Fruit fly (Drosophila melanogaster) whole organism, embryonic: ENCODE data around the gene CG5592.

Source experiments
- Atf6 ChIP-seq: fragments of 200-800 bp; sonication (Bioruptor generic); IDR thresholded peaks from 2 replicates; pipeline ENCODE4 v1.3.6; 2022; ENCODE audit warnings: missing biosample characterization, missing genetic modification characterization
- BEAF-32 ChIP-seq: fragments of 200-800 bp; sonication (Bioruptor generic); optimal IDR thresholded peaks from 3 replicates; lab custom pipeline; 2017; ENCODE audit warnings: missing biosample characterization, missing genetic modification characterization, mild to moderate bottlenecking, moderate library complexity, missing genetic modification reagents
- CG11247 ChIP-seq: fragments of 200-800 bp; sonication (Bioruptor generic); IDR thresholded peaks from 2 replicates; pipeline ENCODE4 v1.3.6; 2022; ENCODE audit warnings: missing biosample characterization, missing genetic modification characterization
- CG11696 ChIP-seq: fragments of 200-800 bp; sonication (Bioruptor generic); IDR thresholded peaks from 2 replicates; pipeline ENCODE4 v1.3.6; 2022; ENCODE audit warnings: missing biosample characterization, missing genetic modification characterization
- CG14710 ChIP-seq: fragments of 200-800 bp; sonication (Bioruptor generic); optimal IDR thresholded peaks from 3 replicates; lab custom pipeline; 2019; ENCODE audit warnings: missing biosample characterization, mild to moderate bottlenecking, missing genetic modification characterization, moderate library complexity
- CG15479 ChIP-seq: fragments of 200-800 bp; sonication (Bioruptor generic); optimal IDR thresholded peaks from 3 replicates; lab custom pipeline; 2019; ENCODE audit warnings: missing biosample characterization, mild to moderate bottlenecking, missing genetic modification characterization, moderate library complexity
- CG17568 ChIP-seq: fragments of 200-800 bp; sonication (Bioruptor generic); optimal IDR thresholded peaks from 2 replicates; lab custom pipeline; 2018; ENCODE audit warnings: missing biosample characterization, mild to moderate bottlenecking, missing genetic modification characterization, moderate library complexity
- CG18262 ChIP-seq: fragments of 200-800 bp; optimal IDR thresholded peaks from 3 replicates; lab custom pipeline; 2019; ENCODE audit warnings: missing biosample characterization, mild to moderate bottlenecking, missing genetic modification characterization, moderate library complexity
- CG18764 ChIP-seq: fragments of 200-800 bp; sonication (Bioruptor generic); optimal IDR thresholded peaks from 3 replicates; lab custom pipeline; 2016; ENCODE audit warnings: missing biosample characterization, missing genetic modification characterization
- CG2712 ChIP-seq: fragments of 200-800 bp; optimal IDR thresholded peaks from 3 replicates; lab custom pipeline; 2019; ENCODE audit warnings: missing biosample characterization, mild to moderate bottlenecking, missing genetic modification characterization, moderate library complexity
- CG33557 ChIP-seq: fragments of 200-800 bp; sonication (Bioruptor generic); optimal IDR thresholded peaks from 2 replicates; lab custom pipeline; 2019; ENCODE audit warnings: missing biosample characterization, mild to moderate bottlenecking, missing genetic modification characterization, moderate library complexity
- CG3407 ChIP-seq: fragments of 200-800 bp; sonication (Bioruptor generic); optimal IDR thresholded peaks from 2 replicates; lab custom pipeline; 2018; ENCODE audit warnings: missing biosample characterization, mild to moderate bottlenecking, missing genetic modification characterization
- CG4730 ChIP-seq: fragments of 200-800 bp; sonication (Bioruptor generic); IDR thresholded peaks from 2 replicates; pipeline ENCODE4 v1.3.6; 2022; ENCODE audit warnings: missing biosample characterization, missing genetic modification characterization
- CG5953 ChIP-seq: fragments of 200-800 bp; sonication (Bioruptor generic); IDR thresholded peaks from 2 replicates; pipeline ENCODE4 v1.3.6; 2022; ENCODE audit warnings: missing biosample characterization, missing genetic modification characterization
- CG6854 ChIP-seq: fragments of 200-800 bp; sonication (Bioruptor generic); optimal IDR thresholded peaks from 3 replicates; lab custom pipeline; 2017; ENCODE audit warnings: missing biosample characterization, mild to moderate bottlenecking, missing genetic modification characterization
- CG7745 ChIP-seq: fragments of 200-800 bp; sonication (Bioruptor generic); optimal IDR thresholded peaks from 2 replicates; lab custom pipeline; 2018; ENCODE audit warnings: missing biosample characterization, mild to moderate bottlenecking, missing genetic modification characterization, moderate library complexity
- CG8359 ChIP-seq: fragments of 200-800 bp; sonication (Bioruptor generic); optimal IDR thresholded peaks from 2 replicates; lab custom pipeline; 2017; ENCODE audit warnings: missing biosample characterization, mild to moderate bottlenecking, missing genetic modification characterization, borderline replicate concordance
- CG8924 ChIP-seq: fragments of 200-800 bp; optimal IDR thresholded peaks from 3 replicates; lab custom pipeline; 2019; ENCODE audit warnings: missing biosample characterization, mild to moderate bottlenecking, missing genetic modification characterization, moderate library complexity
- CHES-1-like ChIP-seq: fragments of 200-800 bp; sonication (Bioruptor generic); optimal IDR thresholded peaks from 2 replicates; lab custom pipeline; 2016; ENCODE audit warnings: missing biosample characterization, missing genetic modification characterization
- Dbx ChIP-seq: fragments of 200-800 bp; sonication (Bioruptor generic); IDR thresholded peaks from 3 replicates; pipeline ENCODE4 v1.3.6; 2022; ENCODE audit warnings: missing biosample characterization, missing genetic modification characterization
- GATAe ChIP-seq: fragments of 200-800 bp; sonication (Bioruptor generic); conservative IDR thresholded peaks from 2 replicates; pipeline ENCODE4 v1.3.6; 2022; ENCODE audit warnings: missing biosample characterization, missing genetic modification characterization
- Hr78 ChIP-seq, 2 experiments: fragments of 200-800 bp in 1 of 2; fragments of >200 bp in 1 of 2; sonication (Bioruptor generic) in 1 of 2; optimal IDR thresholded peaks; 2 replicates each; lab custom pipeline; 2017 to 2019; ENCODE audit warnings: missing biosample characterization in 2 of 2, missing genetic modification characterization in 2 of 2, mild to moderate bottlenecking in 1 of 2, moderate library complexity in 1 of 2
- Nf-YC ChIP-seq: fragments of 200-800 bp; optimal IDR thresholded peaks from 3 replicates; lab custom pipeline; 2019; ENCODE audit warnings: missing biosample characterization, mild to moderate bottlenecking, missing genetic modification characterization, moderate library complexity
- Sox102F ChIP-seq: fragments of 200-800 bp; sonication (Bioruptor generic); optimal IDR thresholded peaks from 2 replicates; lab custom pipeline; 2018; ENCODE audit warnings: missing biosample characterization, mild to moderate bottlenecking, missing genetic modification characterization, moderate library complexity
- Ssrp ChIP-seq: fragments of 200-800 bp; sonication (Bioruptor generic); optimal IDR thresholded peaks from 2 replicates; lab custom pipeline; 2018; ENCODE audit warnings: missing biosample characterization, mild to moderate bottlenecking, missing genetic modification characterization, moderate library complexity
- abd-A ChIP-seq: fragments of 200-800 bp; sonication (Bioruptor generic); optimal IDR thresholded peaks from 3 replicates; lab custom pipeline; 2019; ENCODE audit warnings: missing biosample characterization, mild to moderate bottlenecking, missing genetic modification characterization, moderate library complexity
- ci ChIP-seq: fragments of 200-800 bp; sonication (Bioruptor generic); IDR thresholded peaks from 3 replicates; pipeline ENCODE4 v1.3.6; 2022; ENCODE audit warnings: missing biosample characterization, missing genetic modification characterization
- dati ChIP-seq: fragments of 200-800 bp; sonication (Bioruptor generic); IDR thresholded peaks from 2 replicates; pipeline ENCODE4 v1.3.6; 2022; ENCODE audit warnings: missing biosample characterization, missing genetic modification characterization
- her ChIP-seq: fragments of 200-800 bp; sonication (Bioruptor generic); optimal IDR thresholded peaks from 2 replicates; lab custom pipeline; 2016; ENCODE audit warnings: missing biosample characterization, missing genetic modification characterization
- nerfin-1 ChIP-seq: fragments of 200-800 bp; sonication (Bioruptor generic); optimal IDR thresholded peaks from 3 replicates; lab custom pipeline; 2019; ENCODE audit warnings: missing biosample characterization, mild to moderate bottlenecking, missing genetic modification characterization, moderate library complexity
- run ChIP-seq: fragments of 200-800 bp; sonication (Bioruptor generic); optimal IDR thresholded peaks from 3 replicates; lab custom pipeline; 2018; ENCODE audit warnings: missing biosample characterization, mild to moderate bottlenecking, missing genetic modification characterization
- salm ChIP-seq: fragments of 200-800 bp; sonication (Bioruptor generic); optimal IDR thresholded peaks from 2 replicates; lab custom pipeline; 2018; ENCODE audit warnings: missing biosample characterization, mild to moderate bottlenecking, missing genetic modification characterization
- sd ChIP-seq: fragments of 200-800 bp; sonication (Bioruptor generic); optimal IDR thresholded peaks from 3 replicates; lab custom pipeline; 2018; ENCODE audit warnings: missing biosample characterization, mild to moderate bottlenecking, missing genetic modification characterization, moderate library complexity
- sens ChIP-seq: fragments of 200-800 bp; sonication (Bioruptor generic); peaks from one replicate; lab custom pipeline; 2016; ENCODE audit warnings: missing biosample characterization, missing genetic modification characterization
- sima ChIP-seq: fragments of 200-800 bp; sonication (Bioruptor generic); optimal IDR thresholded peaks from 2 replicates; lab custom pipeline; 2016; ENCODE audit warnings: missing biosample characterization, missing genetic modification characterization
- sqz ChIP-seq: fragments of 200-800 bp; sonication (Bioruptor generic); optimal IDR thresholded peaks from 3 replicates; lab custom pipeline; 2018; ENCODE audit warnings: missing biosample characterization, mild to moderate bottlenecking, missing genetic modification characterization
- toy ChIP-seq: fragments of 200-800 bp; sonication (Bioruptor generic); IDR thresholded peaks from 2 replicates; pipeline ENCODE4 v1.3.6; 2022; ENCODE audit warnings: missing biosample characterization, missing genetic modification characterization
- wek ChIP-seq: fragments of 200-800 bp; sonication (Bioruptor generic); optimal IDR thresholded peaks from 3 replicates; lab custom pipeline; 2018; ENCODE audit warnings: missing biosample characterization, mild to moderate bottlenecking, missing genetic modification characterization, moderate library complexity
- zfh1 ChIP-seq: fragments of 200-800 bp; sonication (Bioruptor generic); IDR thresholded peaks from 3 replicates; pipeline ENCODE4 v1.3.6; 2022; ENCODE audit warnings: missing biosample characterization, missing genetic modification characterization

The CG5592 gene

dm6 chr3L:5947110-5947731 is 49.8 kb downstream of the CG5592 start (continued):
- peak; percentile 12 for TF ChIP-seq CG14710 (tag; lab: Kevin White, UChicago)
- no peak for TF ChIP-seq CG17568 (GFP tag; lab: Kevin White, UChicago)
- no peak for TF ChIP-seq toy (GFP tag; lab: Robert Waterston, UW)
- TF ChIP-seq CG4730 (GFP tag; lab: Robert Waterston, UW): no peak
- TF ChIP-seq CHES-1-like (GFP tag; lab: Kevin White, UChicago): no peak
- no peak for TF ChIP-seq CG2712
- TF ChIP-seq CG11696: no peak
- peak; percentile 76 for TF ChIP-seq CG7745
- peak; percentile 3 for TF ChIP-seq sqz (GFP tag; lab: Kevin White, UChicago)
- TF ChIP-seq Dbx (GFP tag; lab: Robert Waterston, UW): no peak
- TF ChIP-seq salm (tag; lab: Kevin White, UChicago): peak; percentile 81
- TF ChIP-seq wek (GFP tag; lab: Kevin White, UChicago): peak; percentile 10
- TF ChIP-seq CG8359 (GFP tag; lab: Kevin White, UChicago): peak; percentile 9
- TF ChIP-seq CG15479 (GFP tag; lab: Kevin White, UChicago): peak; percentile 14
- TF ChIP-seq CG6854 (GFP tag; lab: Kevin White, UChicago): no peak
- peak; percentile 9 for TF ChIP-seq CG18262
- TF ChIP-seq her (GFP tag; lab: Kevin White, UChicago): no peak
- no peak for TF ChIP-seq CG18764 (GFP tag; lab: Kevin White, UChicago)
- TF ChIP-seq CG3407 (GFP tag; lab: Kevin White, UChicago): peak; percentile 21
- peak; percentile 64 for TF ChIP-seq sens (GFP tag; lab: Kevin White, UChicago)
- no peak for TF ChIP-seq run (tag; lab: Kevin White, UChicago)
- peak; percentile 57 for TF ChIP-seq sd (tag; lab: Kevin White, UChicago)
- peak; percentile 46; the same call in 1 of the 3 replicates for TF ChIP-seq ci
- peak; percentile 49 for TF ChIP-seq CG33557 (GFP tag; lab: Kevin White, UChicago)
- TF ChIP-seq Hr78 (GFP tag; optimal IDR thresholded peaks at IDR 0.05; lab: Kevin White, UChicago): peak in 1 of 2 experiments; percentile 15
- TF ChIP-seq CG5953 (GFP tag; lab: Robert Waterston, UW): no peak
- no peak for TF ChIP-seq BEAF-32 (GFP tag; lab: Kevin White, UChicago)
- no peak for TF ChIP-seq sima (GFP tag; lab: Kevin White, UChicago)
- TF ChIP-seq GATAe (GFP tag; lab: Robert Waterston, UW): no peak
- no peak for TF ChIP-seq abd-A (tag; lab: Kevin White, UChicago)
- TF ChIP-seq dati (GFP tag; lab: Robert Waterston, UW): no peak
- TF ChIP-seq Ssrp (tag; lab: Kevin White, UChicago): no peak
- no peak for TF ChIP-seq Nf-YC (tag; lab: Kevin White, UChicago)
- TF ChIP-seq nerfin-1 (tag; lab: Kevin White, UChicago): peak; percentile 1
- TF ChIP-seq CG11247: no peak
- TF ChIP-seq Sox102F (GFP tag; lab: Kevin White, UChicago): no peak
- TF ChIP-seq Atf6 (GFP tag; lab: Robert Waterston, UW): no peak
- TF ChIP-seq CG8924 (tag; lab: Kevin White, UChicago): no peak
- no peak for TF ChIP-seq zfh1 (GFP tag; lab: Robert Waterston, UW)
- TF ChIP-seq, all 482 proteins: peak for 31
